Fruit fly (Drosophila melanogaster) whole organism: ENCODE results near the gene CG2116.

Experiments
- Dll ChIP-seq: fragments of >200 bp; optimal IDR thresholded peaks from 2 replicates; lab custom pipeline; 2017
- EcR ChIP-seq, 2 experiments: fragments of >200 bp; optimal IDR thresholded peaks; 2 replicates each; lab custom pipeline; 2017; ENCODE audit warnings: missing biosample characterization in 2 of 2, missing genetic modification characterization in 2 of 2, missing genetic modification reagents in 2 of 2
- pan ChIP-seq: fragments of >200 bp; optimal IDR thresholded peaks from 2 replicates; lab custom pipeline; 2017
- psq ChIP-seq: fragments of >200 bp; optimal IDR thresholded peaks from 2 replicates; lab custom pipeline; 2017
- usp ChIP-seq: fragments of >200 bp; optimal IDR thresholded peaks from 2 replicates; lab custom pipeline; 2017; ENCODE audit warnings: missing biosample characterization, missing genetic modification characterization, mixed read lengths

- TF ChIP-seq Dll (no peak), usp (GFP tag; lab: Kevin White, UChicago) (no peak), psq (lab: Kevin White, UChicago) (no peak), pan (lab: Kevin White, UChicago) (no peak), EcR (GFP tag; optimal IDR thresholded peaks at IDR 0.05; lab: Kevin White, UChicago) (no peak)
Observed at dm6 chrX:8101479-8102198, 28.0 kb upstream of the CG2116 start, which contains the start of gene CG2258.
